Worm (Caenorhabditis elegans): Measurements from ENCODE around the gene rack-1.

The rack-1 gene

ce11 chrIV:10221187-10221586 is 44.7 kb downstream of the rack-1 start, which contains the start of gene tram-1:
Gene tram-1 (minus strand): TSS chrIV:10221287.
- TF ChIP-seq unc-39 (tag; optimal IDR thresholded peaks at IDR 0.05) (no peak), crh-2 (tag; optimal IDR thresholded peaks at IDR 0.05) (peak; percentile 46), elt-3 (tag; optimal IDR thresholded peaks at IDR 0.05) (no peak), elt-1 (tag; optimal IDR thresholded peaks at IDR 0.05) (no peak)

- TF ChIP-seq unc-55 (GFP tag; optimal IDR thresholded peaks at IDR 0.05) (peak; percentile 43), peb-1 (tag; optimal IDR thresholded peaks at IDR 0.05) (no peak), fos-1 (tag; optimal IDR thresholded peaks at IDR 0.05) (peak; percentile 55), snpc-4 (tag; optimal IDR thresholded peaks at IDR 0.05) (no peak), nhr-21 (tag; optimal IDR thresholded peaks at IDR 0.05) (peak; percentile 45), mab-5 (tag; optimal IDR thresholded peaks at IDR 0.05) (no peak), ceh-82 (tag; optimal IDR thresholded peaks at IDR 0.05) (no peak), unc-62 (GFP tag; optimal IDR thresholded peaks at IDR 0.05) (no peak), ztf-11 (tag; optimal IDR thresholded peaks at IDR 0.05) (no peak), sem-4 (tag; optimal IDR thresholded peaks at IDR 0.05) (peak; percentile 65), ztf-4 (tag; optimal IDR thresholded peaks at IDR 0.05) (peak; percentile 14), dmd-4 (tag; optimal IDR thresholded peaks at IDR 0.05) (no peak), nhr-23 (tag; optimal IDR thresholded peaks at IDR 0.05) (no peak), nhr-25 (tag; optimal IDR thresholded peaks at IDR 0.05) (no peak), nhr-77 (tag; optimal IDR thresholded peaks at IDR 0.05) (no peak), sma-3 (GFP tag; optimal IDR thresholded peaks at IDR 0.05) (peak; percentile 72), lsy-2 (tag; optimal IDR thresholded peaks at IDR 0.05) (peak; percentile 79 to 97), nhr-237 (tag; optimal IDR thresholded peaks at IDR 0.05) (no peak), crh-2 (tag; optimal IDR thresholded peaks at IDR 0.05) (no peak), C34F6.9 (tag; optimal IDR thresholded peaks at IDR 0.05) (peak; percentile 81), nhr-129 (tag; optimal IDR thresholded peaks at IDR 0.05) (peak; percentile 89), nhr-10 (tag; optimal IDR thresholded peaks at IDR 0.05) (no peak), lin-11 (tag; optimal IDR thresholded peaks at IDR 0.05) (no peak), elt-3 (tag; optimal IDR thresholded peaks at IDR 0.05) (no peak), nhr-11 (tag; optimal IDR thresholded peaks at IDR 0.05) (no peak), ztf-1 (GFP tag; conservative IDR thresholded peaks at IDR 0.05) (no peak), R02D3.7 (tag; optimal IDR thresholded peaks at IDR 0.05) (no peak), mdl-1 (tag; optimal IDR thresholded peaks at IDR 0.05) (peak; percentile 16 to 37), gmeb-1 (tag; optimal IDR thresholded peaks at IDR 0.05) (peak; percentile 52), unc-39 (tag; optimal IDR thresholded peaks at IDR 0.05) (no peak), nhr-12 (tag; optimal IDR thresholded peaks at IDR 0.05) (no peak), ama-1 (optimal IDR thresholded peaks at IDR 0.05) (peak; percentile 24), skn-1 (tag; optimal IDR thresholded peaks at IDR 0.05) (no peak), alr-1 (tag; optimal IDR thresholded peaks at IDR 0.05) (no peak), lin-39 (tag; optimal IDR thresholded peaks at IDR 0.05) (no peak), mbf-1 (tag; optimal IDR thresholded peaks at IDR 0.05) (no peak), elt-1 (tag; optimal IDR thresholded peaks at IDR 0.05) (no peak), lin-13 (GFP tag; optimal IDR thresholded peaks at IDR 0.05) (peak; percentile 0), ZK546.5 (tag; optimal IDR thresholded peaks at IDR 0.05) (no peak), Y55F3AM.14 (GFP tag; optimal IDR thresholded peaks at IDR 0.05) (peak; percentile 5), nhr-6 (tag; optimal IDR thresholded peaks at IDR 0.05) (no peak), F13H6.1 (tag; optimal IDR thresholded peaks at IDR 0.05) (peak; percentile 80), ceh-16 (tag; optimal IDR thresholded peaks at IDR 0.05) (no peak), blmp-1 (tag; optimal IDR thresholded peaks at IDR 0.05; ENCODE audit: insufficient read depth) (no peak), egl-27 (tag; optimal IDR thresholded peaks at IDR 0.05) (peak; percentile 11), sma-9 (GFP tag; optimal IDR thresholded peaks at IDR 0.05) (peak; percentile 39), sma-9 (tag; optimal IDR thresholded peaks at IDR 0.05) (no peak), aly-2 (tag; optimal IDR thresholded peaks at IDR 0.05) (no peak), zag-1 (tag; optimal IDR thresholded peaks at IDR 0.05) (no peak)
These were observed 45.7 kb downstream of the rack-1 start, which contains the start of gene C24F3.2 for ce11 chrIV:10222122-10222589. Gene C24F3.2 (plus strand): TSS chrIV:10222539.

Measured in whole organism, L2 larva.